Fruit fly (Drosophila melanogaster) Kc167 (cell line): ENCODE results near the gene CG12290.

ENCODE experiments used
- Myc ChIP-seq: fragments of >200 bp; optimal IDR thresholded peaks from 2 replicates; lab custom pipeline; 2017; ENCODE audit warnings: missing external identifiers
- Sin3A ChIP-seq: fragments of >200 bp; optimal IDR thresholded peaks from 2 replicates; lab custom pipeline; 2018; ENCODE audit warnings: missing external identifiers
- h ChIP-seq: fragments of >200 bp; optimal IDR thresholded peaks from 3 replicates; lab custom pipeline; 2018; ENCODE audit warnings: missing external identifiers
- insv ChIP-seq: fragments of >200 bp; optimal IDR thresholded peaks from 3 replicates; lab custom pipeline; 2018; ENCODE audit warnings: missing external identifiers
- psq ChIP-seq: fragments of >200 bp; optimal IDR thresholded peaks from 2 replicates; lab custom pipeline; 2017; ENCODE audit warnings: missing external identifiers
- ttk ChIP-seq: sonication (Bioruptor generic); optimal IDR thresholded peaks from 2 replicates; lab custom pipeline; 2017; ENCODE audit warnings: missing external identifiers

The CG12290 gene

dm6 chr3R:26228026-26228635 is 1.9 kb upstream of the CG12290 start:
- TF ChIP-seq h (lab: Kevin White, UChicago) (no peak), Sin3A (no peak), ttk (lab: Kevin White, UChicago) (no peak), insv (lab: Kevin White, UChicago) (no peak), Myc (lab: Kevin White, UChicago) (no peak), psq (lab: Kevin White, UChicago) (no peak)

DNA sequence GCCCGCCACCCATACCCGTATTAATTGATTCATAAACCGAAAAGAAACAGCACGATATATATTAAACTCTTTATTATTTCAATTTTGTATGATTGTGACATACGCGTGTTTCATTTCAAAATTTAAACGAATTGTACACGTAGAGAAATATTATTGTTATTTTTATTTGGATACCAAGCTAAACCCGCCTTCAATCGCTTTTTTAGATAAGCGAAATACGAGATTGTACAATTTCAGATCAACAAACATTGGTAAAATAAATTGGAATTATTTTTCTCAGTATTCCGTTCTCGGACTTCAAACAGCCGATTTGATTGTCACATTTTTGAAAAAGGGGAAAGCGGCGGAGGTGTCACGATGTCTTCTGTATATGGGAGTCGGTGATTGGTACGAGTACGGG is 5.0 kb downstream of the CG12290 start:
- TF ChIP-seq Sin3A (no peak), psq (lab: Kevin White, UChicago) (no peak), h (lab: Kevin White, UChicago) (no peak), insv (lab: Kevin White, UChicago) (no peak), Myc (lab: Kevin White, UChicago) (no peak), ttk (lab: Kevin White, UChicago) (no peak)

dm6 chr3R:26237496-26237895 is 7.4 kb downstream of the CG12290 start:
- TF ChIP-seq insv (lab: Kevin White, UChicago) (no peak), Sin3A (no peak), Myc (lab: Kevin White, UChicago) (no peak), psq (lab: Kevin White, UChicago) (no peak), ttk (lab: Kevin White, UChicago) (no peak), h (lab: Kevin White, UChicago) (no peak)

DNA sequence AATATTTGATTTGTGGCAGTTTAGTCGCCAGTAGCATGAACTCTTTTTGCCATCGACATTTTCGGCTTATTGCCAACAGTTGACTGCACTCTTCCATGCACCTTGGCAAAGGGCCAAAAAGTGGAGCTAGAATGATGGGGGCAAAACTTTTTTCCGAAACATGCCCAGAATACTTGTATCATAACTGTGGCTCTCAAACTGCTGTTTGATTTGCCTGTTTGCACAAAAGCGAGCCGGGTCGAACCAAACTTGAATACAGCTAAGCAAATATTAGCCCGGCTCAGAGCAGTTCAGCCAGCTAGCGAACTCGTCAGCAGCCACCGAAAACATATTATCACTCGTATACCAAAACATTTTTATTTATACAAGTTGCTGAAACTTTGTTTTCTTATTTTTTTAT is 8.9 kb downstream of the CG12290 start:
- TF ChIP-seq insv (lab: Kevin White, UChicago) (no peak), Myc (lab: Kevin White, UChicago) (no peak), ttk (lab: Kevin White, UChicago) (no peak)

DNA sequence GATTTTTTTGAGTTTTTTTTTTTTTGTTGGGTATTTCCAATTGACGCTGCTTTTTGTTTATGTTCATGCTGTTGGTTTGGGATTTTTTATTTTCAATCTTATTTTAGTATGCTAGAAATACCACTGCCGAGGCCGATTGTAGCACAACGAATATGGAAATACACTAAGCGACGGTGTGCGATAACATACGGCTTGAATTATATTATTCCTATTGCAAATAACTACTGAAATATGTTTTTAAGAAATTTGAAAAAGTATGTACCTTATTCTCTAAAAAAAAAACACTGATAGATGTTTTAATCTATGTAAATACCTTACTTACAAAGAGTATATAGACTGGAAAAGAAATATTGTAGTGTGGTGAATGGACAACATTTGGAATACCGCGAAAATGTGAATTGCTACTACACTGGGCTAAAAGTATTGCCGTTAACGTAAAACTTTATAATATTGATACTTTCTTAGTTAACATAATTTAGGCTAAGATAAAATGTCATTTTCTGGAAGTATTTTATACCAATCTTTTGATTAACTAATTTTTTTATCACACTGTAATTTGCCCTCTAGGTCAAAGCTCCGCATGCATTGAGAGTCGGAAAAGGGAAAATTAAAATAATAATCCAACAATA is 12.5 kb downstream of the CG12290 start:
- no peak for TF ChIP-seq h (lab: Kevin White, UChicago)
- no peak for TF ChIP-seq Sin3A
- TF ChIP-seq insv (lab: Kevin White, UChicago): no peak
- no peak for TF ChIP-seq Myc (lab: Kevin White, UChicago)
- no peak for TF ChIP-seq psq (lab: Kevin White, UChicago)
- TF ChIP-seq ttk (lab: Kevin White, UChicago): no peak

- TF ChIP-seq Sin3A (no peak), insv (lab: Kevin White, UChicago) (no peak), ttk (lab: Kevin White, UChicago) (no peak), psq (lab: Kevin White, UChicago) (no peak), Myc (lab: Kevin White, UChicago) (no peak), h (lab: Kevin White, UChicago) (no peak)
Measured at dm6 chr3R:26247801-26248525, 17.9 kb downstream of the CG12290 start.

- TF ChIP-seq Myc (lab: Kevin White, UChicago) (no peak), insv (lab: Kevin White, UChicago) (no peak), psq (lab: Kevin White, UChicago) (no peak), h (lab: Kevin White, UChicago) (no peak), ttk (lab: Kevin White, UChicago) (no peak), Sin3A (no peak)
Measured at dm6 chr3R:26249832-26250231, 19.8 kb downstream of the CG12290 start.

DNA sequence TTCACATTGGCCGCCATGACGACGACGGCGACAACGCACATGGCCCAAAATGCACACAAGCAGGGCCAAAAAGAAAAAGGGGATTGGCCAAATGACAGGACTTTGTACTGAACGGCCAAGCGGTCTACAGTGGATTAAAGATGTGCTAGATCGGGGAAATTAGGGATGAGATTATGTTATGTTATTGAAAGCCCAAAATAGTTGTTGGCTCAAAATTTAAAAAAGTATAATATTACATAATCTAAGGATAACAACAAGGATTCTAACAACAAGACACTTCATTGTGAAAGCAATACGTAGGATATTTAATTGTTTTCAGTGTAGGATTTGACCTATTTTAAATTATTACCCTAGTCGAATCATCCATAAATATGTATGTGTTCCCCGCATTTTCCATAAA is 21.7 kb downstream of the CG12290 start:
- TF ChIP-seq insv (lab: Kevin White, UChicago) (no peak), ttk (lab: Kevin White, UChicago) (no peak), Myc (lab: Kevin White, UChicago) (no peak), Sin3A (no peak), h (lab: Kevin White, UChicago) (no peak), psq (lab: Kevin White, UChicago) (no peak)

DNA sequence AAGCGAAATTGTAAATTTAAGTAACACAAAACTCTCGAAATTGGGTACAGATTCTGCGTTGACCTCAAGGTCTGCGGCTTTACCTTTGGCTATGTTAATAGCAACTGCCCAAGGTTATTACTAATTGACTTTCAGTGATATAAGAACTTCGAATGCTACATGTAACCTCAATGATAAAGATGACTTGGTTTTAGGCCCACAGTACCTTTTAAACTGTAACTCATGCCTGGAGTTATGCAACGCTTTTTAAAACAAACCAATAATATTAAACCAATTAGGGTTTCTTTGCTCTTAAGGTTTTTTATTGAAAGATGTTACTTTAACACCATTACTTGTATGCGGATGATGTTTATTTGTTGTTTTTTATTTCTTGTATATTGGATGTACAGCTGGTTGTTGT is 23.7 kb downstream of the CG12290 start:
- TF ChIP-seq ttk (lab: Kevin White, UChicago) (no peak), insv (lab: Kevin White, UChicago) (no peak), Sin3A (no peak), h (lab: Kevin White, UChicago) (no peak), Myc (lab: Kevin White, UChicago) (no peak), psq (lab: Kevin White, UChicago) (no peak)

DNA sequence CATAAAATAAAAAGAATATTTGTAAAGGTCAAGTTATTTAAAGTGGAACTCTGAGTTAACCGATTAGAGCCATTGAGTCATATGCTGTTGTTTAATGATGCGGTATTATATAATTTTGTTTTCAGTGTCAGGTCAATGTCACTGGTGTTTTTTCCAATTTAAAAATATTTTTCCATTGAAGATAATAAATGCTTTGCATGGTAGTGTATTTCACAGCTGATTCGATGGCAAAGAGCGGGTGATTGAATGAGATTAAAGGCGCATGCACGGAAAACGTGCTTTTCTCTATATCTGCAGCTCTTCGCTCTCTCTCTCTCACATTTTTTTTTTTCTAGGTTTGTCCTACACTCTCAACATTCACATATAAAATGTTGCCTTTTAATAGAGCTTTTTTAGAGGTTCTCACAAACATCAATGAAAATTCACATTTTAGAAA is 28.4 kb downstream of the CG12290 start:
- TF ChIP-seq insv (lab: Kevin White, UChicago) (no peak), psq (lab: Kevin White, UChicago) (no peak), Myc (lab: Kevin White, UChicago) (no peak), Sin3A (no peak), ttk (lab: Kevin White, UChicago) (no peak), h (lab: Kevin White, UChicago) (no peak)

DNA sequence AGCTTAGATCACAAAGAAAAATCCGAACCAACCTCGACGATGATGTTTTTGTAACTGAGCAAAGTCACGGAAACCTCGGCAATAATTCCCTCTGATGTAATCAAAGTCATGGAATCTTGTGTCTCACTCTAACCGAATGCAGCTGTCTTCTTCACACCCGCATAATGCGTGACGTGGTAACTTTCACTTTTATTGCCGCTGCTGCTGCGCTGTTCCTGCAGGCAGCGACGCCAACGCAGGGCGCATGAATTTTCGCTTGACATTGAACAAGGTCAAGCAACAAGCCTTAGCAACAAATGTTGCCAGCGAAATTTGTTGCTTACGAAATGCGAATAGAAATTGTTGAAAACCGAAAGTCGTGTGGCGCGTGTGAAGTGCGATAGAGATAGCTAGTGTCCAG is 28.9 kb downstream of the CG12290 start:
- TF ChIP-seq ttk (lab: Kevin White, UChicago) (no peak), insv (lab: Kevin White, UChicago) (no peak), Sin3A (no peak), Myc (lab: Kevin White, UChicago) (no peak), h (lab: Kevin White, UChicago) (no peak), psq (lab: Kevin White, UChicago) (no peak)
